Fruit fly (Drosophila melanogaster): ENCODE data around the gene CG14194.
A peak's percentile ranks its signal among the peaks of the same experiment; 100 is the strongest.

The CG14194 gene

dm6 chrX:19193336-19193735, at the start of gene CG14194, which contains the start of gene CG7914:
Gene CG14194 (plus strand): TSS chrX:19193555.
Gene CG7914 (minus strand): TSS chrX:19193448.
- peak; percentile 10 for TF ChIP-seq CG17801 (GFP tag; optimal IDR thresholded peaks at IDR 0.05; ENCODE audit: partially characterized antibody)

dm6 chrX:19144785-19145422, 48.5 kb upstream of the CG14194 start:
- TF ChIP-seq CG17801 (GFP tag; optimal IDR thresholded peaks at IDR 0.05; ENCODE audit: partially characterized antibody), result no peak

dm6 chrX:19146421-19146952, 46.9 kb upstream of the CG14194 start:
- no peak for TF ChIP-seq CG17801 (GFP tag; optimal IDR thresholded peaks at IDR 0.05; ENCODE audit: partially characterized antibody)

dm6 chrX:19147939-19148641, 45.3 kb upstream of the CG14194 start:
- peak; percentile 68 for TF ChIP-seq CG17801 (GFP tag; optimal IDR thresholded peaks at IDR 0.05; ENCODE audit: partially characterized antibody)

dm6 chrX:19148798-19149510, 44.4 kb upstream of the CG14194 start:
- TF ChIP-seq CG17801 (GFP tag; optimal IDR thresholded peaks at IDR 0.05; ENCODE audit: partially characterized antibody), result no peak

- TF ChIP-seq CG17801 (GFP tag; optimal IDR thresholded peaks at IDR 0.05; ENCODE audit: partially characterized antibody), result no peak
Observed at dm6 chrX:19149511-19149876, 43.9 kb upstream of the CG14194 start.

dm6 chrX:19152570-19153287, 40.6 kb upstream of the CG14194 start:
- TF ChIP-seq CG17801 (GFP tag; optimal IDR thresholded peaks at IDR 0.05; ENCODE audit: partially characterized antibody), result peak; percentile 65

dm6 chrX:19153288-19154130, 39.8 kb upstream of the CG14194 start:
- peak; percentile 24 for TF ChIP-seq CG17801 (GFP tag; optimal IDR thresholded peaks at IDR 0.05; ENCODE audit: partially characterized antibody)

dm6 chrX:19154249-19154648, 39.1 kb upstream of the CG14194 start:
- TF ChIP-seq CG17801 (GFP tag; optimal IDR thresholded peaks at IDR 0.05; ENCODE audit: partially characterized antibody), result no peak

- TF ChIP-seq CG17801 (GFP tag; optimal IDR thresholded peaks at IDR 0.05; ENCODE audit: partially characterized antibody), result peak; percentile 85
Observed at dm6 chrX:19154998-19155397, 38.4 kb upstream of the CG14194 start.

dm6 chrX:19155922-19156437, 37.4 kb upstream of the CG14194 start:
- no peak for TF ChIP-seq CG17801 (GFP tag; optimal IDR thresholded peaks at IDR 0.05; ENCODE audit: partially characterized antibody)

- TF ChIP-seq CG17801 (GFP tag; optimal IDR thresholded peaks at IDR 0.05; ENCODE audit: partially characterized antibody), result no peak
Observed at dm6 chrX:19157471-19157870, 35.9 kb upstream of the CG14194 start.

dm6 chrX:19158519-19159289, 34.7 kb upstream of the CG14194 start:
- no peak for TF ChIP-seq CG17801 (GFP tag; optimal IDR thresholded peaks at IDR 0.05; ENCODE audit: partially characterized antibody)
